Worm (Caenorhabditis elegans) whole organism, L4/young adult: ENCODE results near the gene efr-3.

Source experiments
- W03F9.2 ChIP-seq: fragments of 150-350 bp; optimal IDR thresholded peaks from 2 replicates; lab custom pipeline; 2014; ENCODE audit warnings: missing biosample characterization, missing genetic modification characterization
- him-1 ChIP-seq: sonication (generic microtip); optimal IDR thresholded peaks from 2 replicates; lab custom pipeline; 2016; ENCODE audit warnings: missing genotype, missing genetic modification reagents, missing genetic modification characterization, missing compliant biosample characterization

ce11 chrII:6281903-6282302 lies 39.1 kb downstream of the efr-3 start:
- TF ChIP-seq him-1 (no peak), W03F9.2 (no peak)
